Fruit fly (Drosophila melanogaster): ENCODE results near the gene Sema5c.

Gene Sema5c

dm6 chr3L:12114188-12114587 lies 32.6 kb upstream of the Sema5c start:
- TF ChIP-seq Sin3A (optimal IDR thresholded peaks at IDR 0.05) (no peak), insv (optimal IDR thresholded peaks at IDR 0.05) (no peak), ttk (optimal IDR thresholded peaks at IDR 0.05) (no peak), h (optimal IDR thresholded peaks at IDR 0.05) (no peak), Myc (optimal IDR thresholded peaks at IDR 0.05) (no peak), psq (optimal IDR thresholded peaks at IDR 0.05) (no peak)

DNA sequence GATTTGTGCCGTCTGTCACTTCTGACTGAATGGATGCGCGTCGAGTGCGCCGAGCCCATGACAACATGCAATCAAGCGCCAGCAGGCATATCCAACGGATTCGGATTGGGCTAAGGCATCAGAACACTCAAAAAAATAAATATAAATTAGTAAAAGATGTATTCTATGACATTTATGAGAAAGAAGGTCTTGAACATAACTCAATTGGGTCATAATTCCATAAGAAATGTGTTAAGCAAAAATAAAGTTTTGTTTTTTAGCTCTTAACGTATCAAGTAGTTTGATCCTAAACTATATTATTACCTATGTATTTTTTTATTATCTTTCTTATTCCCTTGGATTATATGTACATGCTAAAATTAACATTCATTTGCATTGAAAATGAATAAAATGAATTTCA lies 32.0 kb upstream of the Sema5c start:
- no peak for TF ChIP-seq psq (optimal IDR thresholded peaks at IDR 0.05)
- no peak for TF ChIP-seq Sin3A (optimal IDR thresholded peaks at IDR 0.05)
- TF ChIP-seq insv (optimal IDR thresholded peaks at IDR 0.05): no peak
- no peak for TF ChIP-seq Myc (optimal IDR thresholded peaks at IDR 0.05)
- TF ChIP-seq ttk (optimal IDR thresholded peaks at IDR 0.05): no peak
- no peak for TF ChIP-seq h (optimal IDR thresholded peaks at IDR 0.05)

DNA sequence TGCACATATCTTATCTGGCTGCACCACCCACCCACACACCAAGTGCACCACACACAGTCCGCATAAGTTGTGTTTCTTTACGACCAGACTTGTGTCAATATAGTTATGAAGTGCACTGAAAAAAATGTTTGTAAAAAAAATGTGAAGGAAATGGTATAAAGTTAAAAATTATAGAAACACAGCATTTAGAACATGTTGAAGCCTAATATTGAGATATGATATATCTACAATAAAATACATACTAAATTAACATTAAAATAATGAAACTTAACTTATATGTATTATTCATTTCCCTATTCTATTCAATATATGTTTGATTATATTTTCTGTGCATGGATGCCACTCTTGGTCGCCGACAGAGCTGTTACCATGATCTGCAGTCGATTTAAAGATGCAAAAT lies 31.3 kb upstream of the Sema5c start:
- no peak for TF ChIP-seq Myc (optimal IDR thresholded peaks at IDR 0.05)
- no peak for TF ChIP-seq Sin3A (optimal IDR thresholded peaks at IDR 0.05)
- no peak for TF ChIP-seq psq (optimal IDR thresholded peaks at IDR 0.05)
- no peak for TF ChIP-seq insv (optimal IDR thresholded peaks at IDR 0.05)
- no peak for TF ChIP-seq h (optimal IDR thresholded peaks at IDR 0.05)
- TF ChIP-seq ttk (optimal IDR thresholded peaks at IDR 0.05): no peak

DNA sequence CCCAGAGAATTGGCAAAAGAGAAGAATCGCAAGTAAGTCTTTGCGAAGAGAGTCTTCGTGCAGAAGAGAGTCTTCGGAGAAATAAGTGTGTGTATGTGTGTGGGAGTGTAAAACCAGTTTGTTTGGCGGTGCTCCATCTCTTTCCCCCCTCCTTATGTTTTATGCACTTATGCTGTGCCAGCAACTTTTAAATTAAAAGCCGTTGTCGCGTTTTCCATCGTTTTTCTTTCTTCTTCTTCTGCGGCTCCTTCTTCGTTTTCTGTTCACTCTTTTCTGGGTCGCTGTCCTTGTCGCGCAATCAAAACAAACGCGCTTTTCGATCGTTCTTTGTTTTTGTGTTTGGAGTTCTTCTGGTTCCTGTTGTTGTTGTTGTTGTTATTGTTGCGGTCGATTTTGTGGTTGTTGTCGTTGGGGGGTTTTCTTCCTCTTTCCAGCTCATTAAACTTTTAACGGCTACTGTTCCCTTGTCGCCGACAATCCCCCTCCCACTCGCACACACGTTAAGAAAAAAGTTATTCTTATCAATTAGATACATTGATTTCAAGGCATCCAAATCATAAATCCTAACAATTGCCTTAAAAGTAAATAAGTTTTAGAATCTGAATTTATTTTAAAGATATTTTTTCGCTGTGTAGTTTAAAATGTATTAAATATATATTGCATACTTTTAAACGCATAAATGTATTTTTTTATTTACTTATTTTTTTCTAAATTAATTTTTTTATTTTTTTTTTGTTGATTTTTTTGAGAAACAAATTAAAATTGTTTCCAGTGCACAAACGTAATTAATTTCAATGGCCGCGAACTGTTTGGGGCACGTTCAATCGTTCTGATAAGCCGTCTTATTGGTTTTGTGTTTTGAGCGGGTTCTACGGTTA lies 29.7 kb upstream of the Sema5c start:
- TF ChIP-seq insv (optimal IDR thresholded peaks at IDR 0.05): no peak
- TF ChIP-seq Sin3A (optimal IDR thresholded peaks at IDR 0.05): no peak
- no peak for TF ChIP-seq Myc (optimal IDR thresholded peaks at IDR 0.05)
- no peak for TF ChIP-seq ttk (optimal IDR thresholded peaks at IDR 0.05)
- TF ChIP-seq psq (optimal IDR thresholded peaks at IDR 0.05): no peak
- no peak for TF ChIP-seq h (optimal IDR thresholded peaks at IDR 0.05)

- TF ChIP-seq ttk (optimal IDR thresholded peaks at IDR 0.05) (no peak), insv (optimal IDR thresholded peaks at IDR 0.05) (no peak), h (optimal IDR thresholded peaks at IDR 0.05) (no peak), Myc (optimal IDR thresholded peaks at IDR 0.05) (no peak), Sin3A (optimal IDR thresholded peaks at IDR 0.05) (no peak), psq (optimal IDR thresholded peaks at IDR 0.05) (no peak)
Observed at dm6 chr3L:12109045-12109632, 27.5 kb upstream of the Sema5c start.

- TF ChIP-seq insv (optimal IDR thresholded peaks at IDR 0.05): no peak
- TF ChIP-seq Sin3A (optimal IDR thresholded peaks at IDR 0.05): no peak
- no peak for TF ChIP-seq h (optimal IDR thresholded peaks at IDR 0.05)
- TF ChIP-seq psq (optimal IDR thresholded peaks at IDR 0.05): no peak
- no peak for TF ChIP-seq ttk (optimal IDR thresholded peaks at IDR 0.05)
- no peak for TF ChIP-seq Myc (optimal IDR thresholded peaks at IDR 0.05)
Observed at dm6 chr3L:12108515-12108914, 26.9 kb upstream of the Sema5c start.

DNA sequence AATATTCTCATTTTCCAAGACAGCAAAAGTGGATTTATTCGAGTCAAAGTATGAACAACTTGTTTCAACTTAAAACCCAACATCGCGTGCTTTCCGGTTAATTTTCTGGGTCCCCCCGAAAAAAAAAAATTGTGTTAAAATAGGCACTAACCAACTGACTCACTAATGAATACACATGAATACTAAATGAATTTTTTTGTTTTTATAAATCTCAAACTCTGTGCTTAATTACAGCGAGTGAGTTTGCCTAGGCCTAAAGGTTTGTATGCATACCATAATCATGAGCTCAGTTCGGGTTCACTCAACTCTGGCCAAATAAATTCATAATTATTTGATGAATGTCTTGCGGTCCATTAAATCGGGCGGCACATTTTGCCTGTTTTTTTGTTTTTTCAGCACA lies 25.7 kb upstream of the Sema5c start:
- TF ChIP-seq psq (optimal IDR thresholded peaks at IDR 0.05) (no peak), Sin3A (optimal IDR thresholded peaks at IDR 0.05) (no peak), h (optimal IDR thresholded peaks at IDR 0.05) (no peak), ttk (optimal IDR thresholded peaks at IDR 0.05) (no peak), insv (optimal IDR thresholded peaks at IDR 0.05) (no peak), Myc (optimal IDR thresholded peaks at IDR 0.05) (no peak)

DNA sequence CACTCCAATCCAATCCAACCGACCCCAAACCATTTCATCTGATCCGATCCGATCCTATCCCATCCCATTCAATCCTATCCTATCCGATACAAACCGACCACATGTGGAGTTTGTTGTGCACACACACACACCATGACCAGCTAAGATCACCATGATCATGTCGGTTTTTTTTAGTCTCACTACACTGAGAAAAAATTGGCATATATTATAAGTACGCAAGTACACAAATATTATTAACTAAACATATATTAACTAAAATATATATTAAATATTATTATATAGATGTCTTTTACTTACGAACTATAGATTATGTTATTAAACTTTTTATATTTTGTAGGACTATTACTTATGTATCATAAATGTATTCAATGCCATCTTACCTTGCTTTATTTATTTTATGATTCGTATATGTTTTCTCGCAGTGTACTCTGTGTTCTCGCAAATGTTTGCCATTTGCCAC lies 20.3 kb upstream of the Sema5c start:
- TF ChIP-seq h (optimal IDR thresholded peaks at IDR 0.05) (no peak), psq (optimal IDR thresholded peaks at IDR 0.05) (no peak), ttk (optimal IDR thresholded peaks at IDR 0.05) (no peak), insv (optimal IDR thresholded peaks at IDR 0.05) (no peak), Myc (optimal IDR thresholded peaks at IDR 0.05) (no peak), Sin3A (optimal IDR thresholded peaks at IDR 0.05) (no peak)

dm6 chr3L:12099329-12100031 lies 17.9 kb upstream of the Sema5c start:
- TF ChIP-seq ttk (optimal IDR thresholded peaks at IDR 0.05) (no peak), Sin3A (optimal IDR thresholded peaks at IDR 0.05) (no peak), h (optimal IDR thresholded peaks at IDR 0.05) (no peak), insv (optimal IDR thresholded peaks at IDR 0.05) (no peak), Myc (optimal IDR thresholded peaks at IDR 0.05) (no peak), psq (optimal IDR thresholded peaks at IDR 0.05) (no peak)

- TF ChIP-seq psq (optimal IDR thresholded peaks at IDR 0.05) (no peak), ttk (optimal IDR thresholded peaks at IDR 0.05) (no peak), insv (optimal IDR thresholded peaks at IDR 0.05) (no peak), h (optimal IDR thresholded peaks at IDR 0.05) (no peak), Myc (optimal IDR thresholded peaks at IDR 0.05) (no peak), Sin3A (optimal IDR thresholded peaks at IDR 0.05) (no peak)
Observed at dm6 chr3L:12096799-12097662, 15.4 kb upstream of the Sema5c start.

DNA sequence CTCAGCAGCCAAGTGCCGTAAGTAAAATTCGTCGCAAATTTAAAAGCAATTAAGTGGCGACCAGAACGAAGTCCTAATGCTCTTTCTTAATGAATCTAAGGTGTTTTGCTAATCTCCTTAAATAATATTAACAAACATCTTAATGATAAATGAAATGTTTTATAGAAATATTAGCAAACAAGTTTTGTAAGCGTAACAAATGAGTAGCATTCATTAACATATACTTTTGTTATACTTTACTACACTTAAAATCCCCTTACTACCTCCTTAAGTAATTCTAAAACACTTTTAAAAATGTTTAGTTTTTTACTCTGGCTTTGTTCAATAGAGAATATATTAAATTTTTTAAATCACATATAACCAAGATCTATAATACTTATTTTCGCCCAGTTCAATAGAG lies 14.3 kb upstream of the Sema5c start:
- TF ChIP-seq insv (optimal IDR thresholded peaks at IDR 0.05) (no peak), psq (optimal IDR thresholded peaks at IDR 0.05) (no peak), Myc (optimal IDR thresholded peaks at IDR 0.05) (no peak), Sin3A (optimal IDR thresholded peaks at IDR 0.05) (no peak), h (optimal IDR thresholded peaks at IDR 0.05) (no peak), ttk (optimal IDR thresholded peaks at IDR 0.05) (no peak)
